Fruit fly (Drosophila melanogaster) whole organism, pupa: ENCODE results near the gene Pka-C1.

Source experiments
- CG12605 ChIP-seq: fragments of 200-800 bp; sonication (Bioruptor generic); IDR thresholded peaks from 2 replicates; pipeline ENCODE4 v1.3.6; 2022; ENCODE audit warnings: missing biosample characterization, missing genetic modification characterization
- CG14655 ChIP-seq: fragments of 200-800 bp; sonication (Bioruptor generic); optimal IDR thresholded peaks from 3 replicates; lab custom pipeline; 2017; ENCODE audit warnings: mild to moderate bottlenecking, missing biosample characterization, missing genetic modification reagents, missing genetic modification characterization
- CG4496 ChIP-seq: fragments of 200-800 bp; sonication (Bioruptor generic); IDR thresholded peaks from 3 replicates; pipeline ENCODE4 v1.3.6; 2022; ENCODE audit warnings: missing biosample characterization, missing genetic modification characterization
- CG8159 ChIP-seq: fragments of 200-800 bp; sonication (Bioruptor generic); optimal IDR thresholded peaks from 3 replicates; lab custom pipeline; 2018; ENCODE audit warnings: missing biosample characterization, mild to moderate bottlenecking, missing genetic modification characterization, moderate library complexity
- Ets98B ChIP-seq: fragments of 200-800 bp; sonication (Bioruptor generic); IDR thresholded peaks from 2 replicates; pipeline ENCODE4 v1.3.6; 2022; ENCODE audit warnings: missing biosample characterization, missing genetic modification characterization
- Snoo ChIP-seq: fragments of 200-800 bp; sonication (Bioruptor generic); optimal IDR thresholded peaks from 3 replicates; lab custom pipeline; 2017; ENCODE audit warnings: missing biosample characterization, mild to moderate bottlenecking, missing genetic modification characterization, inconsistent platforms

DNA sequence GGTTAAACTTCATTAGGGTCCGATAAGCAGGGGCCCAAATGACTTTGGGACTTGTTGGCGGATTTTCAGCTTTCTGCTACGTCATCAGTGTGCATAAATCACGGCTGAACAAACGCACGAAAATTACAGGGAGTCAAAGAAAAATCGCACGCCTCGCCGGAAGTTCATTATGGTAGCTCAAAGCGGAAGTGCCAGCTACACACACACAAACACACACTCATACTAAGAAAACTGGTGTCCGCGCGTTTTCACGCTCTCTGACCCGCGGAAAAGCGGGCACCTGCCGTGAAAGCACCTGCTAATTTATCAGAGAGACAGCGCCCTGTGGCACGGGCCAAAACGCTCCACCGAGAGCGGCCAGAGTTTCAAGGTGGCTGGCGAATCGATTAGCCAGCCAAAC, 38.3 kb upstream of the Pka-C1 start:
- TF ChIP-seq CG4496 (GFP tag; lab: Robert Waterston, UW) (no peak), CG12605 (GFP tag; lab: Robert Waterston, UW) (no peak), Ets98B (GFP tag; lab: Robert Waterston, UW) (no peak), CG14655 (GFP tag; lab: Kevin White, UChicago) (no peak), Snoo (tag; lab: Kevin White, UChicago) (no peak), CG8159 (no peak)
